Worm (Caenorhabditis elegans) whole organism, mixed stage, embryonic: Measurements from ENCODE around the gene cdh-5.
A peak's percentile ranks its signal among the peaks of the same experiment; 100 is the strongest.

ENCODE experiments used
- bed-3 ChIP-seq: fragments of 200-800 bp; sonication (Bioruptor generic); optimal IDR thresholded peaks from 3 replicates; lab custom pipeline; 2018; ENCODE audit warnings: mild to moderate bottlenecking, missing genetic modification characterization, moderate library complexity, missing compliant biosample characterization
- blmp-1 ChIP-seq: fragments of 150-350 bp; optimal IDR thresholded peaks from 2 replicates; lab custom pipeline; 2014; ENCODE audit warnings: missing biosample characterization, missing genetic modification characterization
- ceh-39 ChIP-seq: fragments of 150-350 bp; optimal IDR thresholded peaks from 2 replicates; lab custom pipeline; 2014; ENCODE audit warnings: missing biosample characterization, missing genetic modification characterization
- ceh-43 ChIP-seq: fragments of 200-800 bp; sonication (Bioruptor generic); optimal IDR thresholded peaks from 2 replicates; lab custom pipeline; 2018; ENCODE audit warnings: mild to moderate bottlenecking, missing genetic modification characterization, moderate library complexity, missing compliant biosample characterization
- ceh-83 ChIP-seq: fragments of 200-800 bp; sonication (Bioruptor generic); optimal IDR thresholded peaks from 2 replicates; lab custom pipeline; 2018; ENCODE audit warnings: mild to moderate bottlenecking, missing genetic modification characterization, missing compliant biosample characterization
- ces-1 ChIP-seq: fragments of 150-350 bp; optimal IDR thresholded peaks from 2 replicates; lab custom pipeline; 2014; ENCODE audit warnings: missing biosample characterization, missing genetic modification reagents, missing genetic modification characterization
- cnd-1 ChIP-seq: fragments of 200-800 bp; sonication (Bioruptor generic); optimal IDR thresholded peaks from 2 replicates; lab custom pipeline; 2018; ENCODE audit warnings: mild to moderate bottlenecking, missing genetic modification characterization, missing compliant biosample characterization
- drap-1 ChIP-seq: fragments of 200-800 bp; sonication (Bioruptor generic); optimal IDR thresholded peaks from 3 replicates; lab custom pipeline; 2018; ENCODE audit warnings: mild to moderate bottlenecking, missing genetic modification characterization, missing compliant biosample characterization
- elt-1 ChIP-seq: sonication (generic microtip); optimal IDR thresholded peaks from 2 replicates; lab custom pipeline; 2017; ENCODE audit warnings: missing genetic modification characterization, mild to moderate bottlenecking, missing compliant biosample characterization, antibody characterized with exemption, moderate library complexity, borderline replicate concordance; ENCODE audit not compliant: insufficient read depth
- elt-3 ChIP-seq: fragments of 150-350 bp; optimal IDR thresholded peaks from 2 replicates; lab custom pipeline; 2014; ENCODE audit warnings: missing biosample characterization, missing genetic modification characterization
- ham-2 ChIP-seq: fragments of 200-800 bp; sonication (Bioruptor generic); optimal IDR thresholded peaks from 2 replicates; lab custom pipeline; 2018; ENCODE audit warnings: mild to moderate bottlenecking, missing genetic modification characterization, missing compliant biosample characterization
- hlh-1 ChIP-seq: fragments of 150-350 bp; optimal IDR thresholded peaks from 2 replicates; lab custom pipeline; 2014; ENCODE audit warnings: missing biosample characterization, missing genetic modification reagents, missing genetic modification characterization
- lin-32 ChIP-seq: fragments of 200-800 bp; sonication (Bioruptor generic); optimal IDR thresholded peaks from 2 replicates; lab custom pipeline; 2018; ENCODE audit warnings: mild to moderate bottlenecking, missing genetic modification characterization, missing compliant biosample characterization
- lsy-2 ChIP-seq: fragments of 150-350 bp; optimal IDR thresholded peaks from 2 replicates; lab custom pipeline; 2014; ENCODE audit warnings: missing biosample characterization, missing genetic modification characterization
- mab-5 ChIP-seq: fragments of 150-350 bp; optimal IDR thresholded peaks from 2 replicates; lab custom pipeline; 2014; ENCODE audit warnings: missing biosample characterization, missing genetic modification characterization
- mep-1 ChIP-seq: fragments of 150-350 bp; optimal IDR thresholded peaks from 2 replicates; lab custom pipeline; 2017; ENCODE audit warnings: missing biosample characterization, missing genetic modification reagents, missing genetic modification characterization, inconsistent platforms
- nhr-12 ChIP-seq: fragments of 150-350 bp; optimal IDR thresholded peaks from 2 replicates; lab custom pipeline; 2014; ENCODE audit warnings: missing biosample characterization, missing genetic modification characterization
- nhr-2 ChIP-seq: fragments of 150-350 bp; optimal IDR thresholded peaks from 2 replicates; lab custom pipeline; 2014; ENCODE audit warnings: missing biosample characterization, missing genetic modification characterization
- nhr-76 ChIP-seq: sonication (generic microtip); optimal IDR thresholded peaks from 2 replicates; lab custom pipeline; 2017; ENCODE audit warnings: missing biosample characterization, missing genetic modification characterization
- sem-2 ChIP-seq: fragments of 200-800 bp; sonication (Bioruptor generic); optimal IDR thresholded peaks from 2 replicates; lab custom pipeline; 2018; ENCODE audit warnings: mild to moderate bottlenecking, missing genetic modification characterization, missing compliant biosample characterization
- sptf-1 ChIP-seq: sonication (generic microtip); optimal IDR thresholded peaks from 2 replicates; lab custom pipeline; 2017; ENCODE audit warnings: mild to moderate bottlenecking, missing genetic modification characterization, moderate library complexity, missing compliant biosample characterization
- tbx-8 ChIP-seq: fragments of 200-800 bp; sonication (Bioruptor generic); optimal IDR thresholded peaks from 2 replicates; lab custom pipeline; 2018; ENCODE audit warnings: mild to moderate bottlenecking, missing genetic modification characterization, moderate library complexity, missing compliant biosample characterization
- unc-120 ChIP-seq: sonication (generic microtip); optimal IDR thresholded peaks from 2 replicates; lab custom pipeline; 2017; ENCODE audit warnings: missing genetic modification characterization, missing compliant biosample characterization; ENCODE audit not compliant: poor library complexity, severe bottlenecking
- zip-8 ChIP-seq: fragments of 150-350 bp; optimal IDR thresholded peaks from 2 replicates; lab custom pipeline; 2014; ENCODE audit warnings: missing biosample characterization, missing genetic modification characterization
- ztf-11 ChIP-seq: fragments of 150-350 bp; optimal IDR thresholded peaks from 2 replicates; lab custom pipeline; 2014; ENCODE audit warnings: missing biosample characterization, missing genetic modification characterization

Gene cdh-5

ce11 chrIV:8722801-8723200 lies 54.1 kb downstream of the cdh-5 start:
- TF ChIP-seq nhr-2 (peak; percentile 79), sem-2 (no peak), nhr-12 (tag; lab: Kevin White, UChicago) (no peak), tbx-8 (GFP tag; lab: Kevin White, UChicago) (no peak), blmp-1 (tag; lab: Kevin White, UChicago) (no peak), cnd-1 (tag; lab: Kevin White, UChicago) (peak; percentile 87), zip-8 (tag; lab: Kevin White, UChicago) (peak; percentile 51), nhr-76 (tag; lab: Kevin White, UChicago) (no peak), ces-1 (GFP tag; lab: Kevin White, UChicago) (peak; percentile 35)

ce11 chrIV:8723720-8724119 lies 55.0 kb downstream of the cdh-5 start, which contains the start of gene F21D5.9:
TSS of gene F21D5.9 (plus strand) at chrIV:8724020.
- TF ChIP-seq bed-3 (GFP tag; lab: Kevin White, UChicago) = no peak

- TF ChIP-seq unc-120 (tag; lab: Kevin White, UChicago) = no peak
- no peak for TF ChIP-seq drap-1 (GFP tag; lab: Kevin White, UChicago)
- no peak for TF ChIP-seq nhr-12 (tag; lab: Kevin White, UChicago)
- TF ChIP-seq mep-1 (tag; lab: Kevin White, UChicago) = no peak
- TF ChIP-seq ham-2 = no peak
- TF ChIP-seq blmp-1 (tag; lab: Kevin White, UChicago) = no peak
- no peak for TF ChIP-seq ceh-39 (tag; lab: Kevin White, UChicago)
- no peak for TF ChIP-seq hlh-1 (tag; lab: Kevin White, UChicago)
- TF ChIP-seq cnd-1 (tag; lab: Kevin White, UChicago) = no peak
- TF ChIP-seq sem-2 = no peak
- no peak for TF ChIP-seq nhr-2
- TF ChIP-seq ceh-83 (GFP tag; lab: Kevin White, UChicago) = no peak
- no peak for TF ChIP-seq mab-5 (tag; lab: Kevin White, UChicago)
- no peak for TF ChIP-seq ceh-43
- TF ChIP-seq bed-3 (GFP tag; lab: Kevin White, UChicago) = no peak
- no peak for TF ChIP-seq sptf-1 (tag; lab: Kevin White, UChicago)
- no peak for TF ChIP-seq ztf-11 (tag; lab: Kevin White, UChicago)
- TF ChIP-seq elt-1 (tag; lab: Kevin White, UChicago) = no peak
- TF ChIP-seq, all 35 proteins: peak for 0
These were observed 56.2 kb downstream of the cdh-5 start for ce11 chrIV:8724907-8725306.

DNA sequence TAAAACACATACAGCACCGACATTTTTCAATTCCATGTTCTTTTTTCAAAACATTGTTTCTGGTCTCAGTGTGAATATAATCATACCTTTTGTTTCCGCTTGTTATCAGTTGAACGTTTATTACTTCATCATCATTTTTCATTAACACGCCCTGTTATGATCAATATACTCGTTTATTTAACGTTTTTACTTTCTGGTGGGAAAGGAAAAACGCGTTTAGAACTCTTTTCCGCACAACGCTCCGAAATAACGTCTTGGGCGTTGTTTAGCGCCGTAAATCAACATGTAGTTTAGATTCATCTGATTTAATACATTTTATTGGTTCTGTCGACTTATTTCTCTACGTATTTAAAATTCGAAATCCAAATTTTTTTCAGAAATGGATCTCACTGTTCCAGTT lies 56.6 kb downstream of the cdh-5 start, which contains the start of gene pgm-3:
Gene pgm-3, plus strand, starts transcription at position 378 of the 400 bp plus-strand sequence.
- TF ChIP-seq sem-2 = no peak
- no peak for TF ChIP-seq sptf-1 (tag; lab: Kevin White, UChicago)
- no peak for TF ChIP-seq lsy-2 (tag; lab: Kevin White, UChicago)
- TF ChIP-seq nhr-12 (tag; lab: Kevin White, UChicago) = no peak
- no peak for TF ChIP-seq elt-3 (tag; lab: Kevin White, UChicago)
- TF ChIP-seq lin-32 (GFP tag; lab: Kevin White, UChicago) = no peak
- TF ChIP-seq ztf-11 (tag; lab: Kevin White, UChicago) = no peak
